Fruit fly (Drosophila melanogaster): Measurements from ENCODE around the gene CG33654.

DNA sequence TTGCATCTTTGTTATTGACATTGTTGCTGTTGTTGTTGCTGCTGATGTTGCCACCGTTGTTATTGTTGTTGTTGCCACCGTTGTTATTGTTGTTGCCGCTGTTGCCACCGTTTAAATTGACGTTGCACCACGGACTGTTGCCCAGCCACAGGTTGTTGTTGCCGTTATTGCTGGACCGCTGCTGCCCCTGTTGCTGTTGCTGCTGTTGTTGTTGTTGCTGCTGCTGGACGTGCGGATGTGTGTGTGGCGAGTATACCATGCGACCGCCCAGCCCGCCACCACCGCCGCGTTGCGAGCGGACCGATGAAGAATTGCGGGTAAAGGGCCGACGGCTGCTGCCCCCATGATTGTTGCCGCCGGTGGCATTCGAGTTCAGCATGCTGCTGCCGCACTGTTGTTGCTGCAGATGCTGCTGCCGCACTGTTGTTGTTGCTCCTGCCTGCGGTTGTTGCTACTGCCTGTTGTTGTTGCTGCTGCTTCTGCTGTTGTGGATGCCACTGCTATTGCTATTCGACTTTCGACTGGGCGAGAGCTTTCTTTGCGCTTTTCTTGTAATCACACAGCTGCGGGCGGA, 36.1 kb downstream of the CG33654 start:
- no peak for TF ChIP-seq insv (optimal IDR thresholded peaks at IDR 0.05)
- no peak for TF ChIP-seq psq (optimal IDR thresholded peaks at IDR 0.05)
- no peak for TF ChIP-seq h (optimal IDR thresholded peaks at IDR 0.05)
- no peak for TF ChIP-seq Myc (optimal IDR thresholded peaks at IDR 0.05)
- TF ChIP-seq Sin3A (optimal IDR thresholded peaks at IDR 0.05) = no peak
- TF ChIP-seq ttk (optimal IDR thresholded peaks at IDR 0.05) = no peak
